Fruit fly (Drosophila melanogaster) whole organism, embryonic: ENCODE results near the gene CG32260.
A peak's percentile ranks its signal among the peaks of the same experiment; 100 is the strongest.

Source experiments
- Asciz ChIP-seq: fragments of 200-800 bp; sonication (Bioruptor generic); optimal IDR thresholded peaks from 2 replicates; lab custom pipeline; 2017; ENCODE audit warnings: missing biosample characterization, mild to moderate bottlenecking, missing genetic modification characterization, missing genetic modification reagents
- B-H2 ChIP-seq: fragments of 200-800 bp; sonication (Bioruptor generic); optimal IDR thresholded peaks from 2 replicates; lab custom pipeline; 2018; ENCODE audit warnings: missing biosample characterization, mild to moderate bottlenecking, missing genetic modification characterization
- CG10321 ChIP-seq: fragments of 200-800 bp; sonication (Bioruptor generic); IDR thresholded peaks from 2 replicates; pipeline ENCODE4 v1.3.6; 2022; ENCODE audit warnings: missing biosample characterization, missing genetic modification characterization
- CG12659 ChIP-seq: fragments of 200-800 bp; sonication (Bioruptor generic); optimal IDR thresholded peaks from 3 replicates; lab custom pipeline; 2017; ENCODE audit warnings: mild to moderate bottlenecking, missing biosample characterization, missing genetic modification reagents, missing genetic modification characterization
- CG14441 ChIP-seq: fragments of 200-800 bp; sonication (Bioruptor generic); IDR thresholded peaks from 2 replicates; pipeline ENCODE4 v1.3.6; 2022; ENCODE audit warnings: missing biosample characterization, missing genetic modification characterization
- CG14710 ChIP-seq: fragments of 200-800 bp; sonication (Bioruptor generic); optimal IDR thresholded peaks from 3 replicates; lab custom pipeline; 2019; ENCODE audit warnings: missing biosample characterization, mild to moderate bottlenecking, missing genetic modification characterization, moderate library complexity
- CG15601 ChIP-seq: fragments of 200-800 bp; sonication (Bioruptor generic); optimal IDR thresholded peaks from 3 replicates; lab custom pipeline; 2019; ENCODE audit warnings: missing biosample characterization, mild to moderate bottlenecking, missing genetic modification characterization, moderate library complexity
- CG17912 ChIP-seq: fragments of 200-800 bp; sonication (Bioruptor generic); optimal IDR thresholded peaks from 2 replicates; lab custom pipeline; 2018; ENCODE audit warnings: missing biosample characterization, mild to moderate bottlenecking, missing genetic modification characterization
- CG1832 ChIP-seq: fragments of 200-800 bp; sonication (Bioruptor generic); optimal IDR thresholded peaks from 2 replicates; lab custom pipeline; 2017; ENCODE audit warnings: missing biosample characterization, mild to moderate bottlenecking, missing genetic modification characterization, inconsistent platforms
- CG2116 ChIP-seq: fragments of 200-800 bp; sonication (Bioruptor generic); optimal IDR thresholded peaks from 3 replicates; lab custom pipeline; 2018; ENCODE audit warnings: missing biosample characterization, mild to moderate bottlenecking, missing genetic modification characterization
- CG2199 ChIP-seq: fragments of 200-800 bp; sonication (Bioruptor generic); IDR thresholded peaks from 3 replicates; pipeline ENCODE4 v1.3.6; 2022; ENCODE audit warnings: missing biosample characterization, missing genetic modification characterization
- CG2889 ChIP-seq: fragments of 200-800 bp; sonication (Bioruptor generic); IDR thresholded peaks from 3 replicates; pipeline ENCODE4 v1.3.6; 2022; ENCODE audit warnings: missing biosample characterization, missing genetic modification characterization
- CG3163 ChIP-seq: fragments of 200-800 bp; sonication (Bioruptor generic); optimal IDR thresholded peaks from 3 replicates; lab custom pipeline; 2016; ENCODE audit warnings: missing biosample characterization, missing genetic modification characterization
- CG32532 ChIP-seq: fragments of 200-800 bp; sonication (Bioruptor generic); IDR thresholded peaks from 2 replicates; pipeline ENCODE4 v1.3.6; 2022; ENCODE audit warnings: missing biosample characterization, missing genetic modification characterization
- CG4360 ChIP-seq: fragments of 200-800 bp; sonication (Bioruptor generic); IDR thresholded peaks from 2 replicates; pipeline ENCODE4 v1.3.6; 2022; ENCODE audit warnings: missing biosample characterization, missing genetic modification characterization
- CG4854 ChIP-seq: fragments of 200-800 bp; sonication (Bioruptor generic); optimal IDR thresholded peaks from 2 replicates; lab custom pipeline; 2016; ENCODE audit warnings: missing biosample characterization, missing genetic modification characterization, inconsistent platforms
- CG6175 ChIP-seq: fragments of 200-800 bp; sonication (Bioruptor generic); IDR thresholded peaks from 3 replicates; pipeline ENCODE4 v1.3.6; 2022; ENCODE audit warnings: missing biosample characterization, missing genetic modification characterization
- CG7745 ChIP-seq: fragments of 200-800 bp; sonication (Bioruptor generic); optimal IDR thresholded peaks from 2 replicates; lab custom pipeline; 2018; ENCODE audit warnings: missing biosample characterization, mild to moderate bottlenecking, missing genetic modification characterization, moderate library complexity
- CG8359 ChIP-seq: fragments of 200-800 bp; sonication (Bioruptor generic); optimal IDR thresholded peaks from 2 replicates; lab custom pipeline; 2017; ENCODE audit warnings: missing biosample characterization, mild to moderate bottlenecking, missing genetic modification characterization, borderline replicate concordance
- CG9932 ChIP-seq: fragments of 200-800 bp; sonication (Bioruptor generic); IDR thresholded peaks from 2 replicates; pipeline ENCODE4 v1.3.6; 2022; ENCODE audit warnings: missing biosample characterization, missing genetic modification characterization
- CHES-1-like ChIP-seq: fragments of 200-800 bp; sonication (Bioruptor generic); optimal IDR thresholded peaks from 2 replicates; lab custom pipeline; 2016; ENCODE audit warnings: missing biosample characterization, missing genetic modification characterization
- CrebB ChIP-seq: fragments of 200-800 bp; sonication (Bioruptor generic); optimal IDR thresholded peaks from 3 replicates; lab custom pipeline; 2018; ENCODE audit warnings: missing biosample characterization, mild to moderate bottlenecking, missing genetic modification characterization
- D ChIP-seq, 2 experiments: fragments of 200-800 bp in 1 of 2; fragments of >200 bp in 1 of 2; sonication (Bioruptor generic) in 1 of 2; optimal IDR thresholded peaks; 2 replicates in 1 of 2; 3 replicates in 1 of 2; lab custom pipeline; 2017; ENCODE audit warnings: mild to moderate bottlenecking in 1 of 2, missing biosample characterization in 1 of 2, missing genetic modification characterization in 1 of 2, missing genetic modification reagents in 1 of 2
- Dad ChIP-seq: fragments of 200-800 bp; sonication (Bioruptor generic); optimal IDR thresholded peaks from 3 replicates; lab custom pipeline; 2016; ENCODE audit warnings: missing biosample characterization, missing genetic modification characterization
- Dp ChIP-seq: fragments of 200-800 bp; sonication (Bioruptor generic); optimal IDR thresholded peaks from 2 replicates; lab custom pipeline; 2018; ENCODE audit warnings: missing biosample characterization, mild to moderate bottlenecking, missing genetic modification characterization, moderate library complexity
- HLH3B ChIP-seq: fragments of 200-800 bp; sonication (Bioruptor generic); IDR thresholded peaks from 2 replicates; pipeline ENCODE4 v1.3.6; 2022; ENCODE audit warnings: missing biosample characterization, missing genetic modification characterization
- Hey ChIP-seq: fragments of 200-800 bp; sonication (Bioruptor generic); optimal IDR thresholded peaks from 3 replicates; lab custom pipeline; 2018; ENCODE audit warnings: missing biosample characterization, mild to moderate bottlenecking, missing genetic modification characterization
- Hmx ChIP-seq: fragments of 200-800 bp; sonication (Bioruptor generic); optimal IDR thresholded peaks from 2 replicates; lab custom pipeline; 2016; ENCODE audit warnings: missing biosample characterization, missing genetic modification characterization
- MBD-R2 ChIP-seq: fragments of 200-800 bp; sonication (Bioruptor generic); IDR thresholded peaks from 2 replicates; pipeline ENCODE4 v1.3.6; 2022; ENCODE audit warnings: missing biosample characterization, missing genetic modification characterization
- PHDP ChIP-seq: fragments of 200-800 bp; sonication (Bioruptor generic); optimal IDR thresholded peaks from 3 replicates; lab custom pipeline; 2018; ENCODE audit warnings: missing biosample characterization, mild to moderate bottlenecking, missing genetic modification characterization, moderate library complexity
- Poxn ChIP-seq: fragments of 200-800 bp; sonication (Bioruptor generic); IDR thresholded peaks from 2 replicates; pipeline ENCODE4 v1.3.6; 2022; ENCODE audit warnings: missing biosample characterization, missing genetic modification characterization
- Ptx1 ChIP-seq: fragments of 200-800 bp; sonication (Bioruptor generic); IDR thresholded peaks from 2 replicates; pipeline ENCODE4 v1.3.6; 2022; ENCODE audit warnings: missing biosample characterization, missing genetic modification characterization
- Usf ChIP-seq: fragments of 200-800 bp; sonication (Bioruptor generic); optimal IDR thresholded peaks from 2 replicates; lab custom pipeline; 2017; ENCODE audit warnings: missing genotype, missing biosample characterization, missing genetic modification characterization
- ara ChIP-seq: fragments of 200-800 bp; sonication (Bioruptor generic); IDR thresholded peaks from 2 replicates; pipeline ENCODE4 v1.3.6; 2022; ENCODE audit warnings: missing biosample characterization, missing genetic modification characterization
- ash1 ChIP-seq: fragments of 200-800 bp; sonication (Bioruptor generic); optimal IDR thresholded peaks from 2 replicates; lab custom pipeline; 2018; ENCODE audit warnings: missing biosample characterization, mild to moderate bottlenecking, missing genetic modification characterization
- corto ChIP-seq: fragments of 200-800 bp; sonication (Bioruptor generic); optimal IDR thresholded peaks from 2 replicates; lab custom pipeline; 2016; ENCODE audit warnings: missing biosample characterization, mild to moderate bottlenecking, missing genetic modification characterization, moderate library complexity
- dati ChIP-seq: fragments of 200-800 bp; sonication (Bioruptor generic); IDR thresholded peaks from 2 replicates; pipeline ENCODE4 v1.3.6; 2022; ENCODE audit warnings: missing biosample characterization, missing genetic modification characterization
- ems ChIP-seq: fragments of 200-800 bp; sonication (Bioruptor generic); optimal IDR thresholded peaks from 3 replicates; lab custom pipeline; 2016; ENCODE audit warnings: missing biosample characterization, missing genetic modification characterization
- gem ChIP-seq: fragments of 200-800 bp; sonication (Bioruptor generic); optimal IDR thresholded peaks from 2 replicates; lab custom pipeline; 2019; ENCODE audit warnings: missing biosample characterization, mild to moderate bottlenecking, missing genetic modification characterization, moderate library complexity
- jing ChIP-seq: fragments of 200-800 bp; sonication (Bioruptor generic); optimal IDR thresholded peaks from 2 replicates; lab custom pipeline; 2018; ENCODE audit warnings: missing biosample characterization, mild to moderate bottlenecking, missing genetic modification characterization
- lab ChIP-seq: fragments of 200-800 bp; sonication (Bioruptor generic); optimal IDR thresholded peaks from 3 replicates; lab custom pipeline; 2017; ENCODE audit warnings: missing biosample characterization, missing genetic modification characterization, mild to moderate bottlenecking, moderate library complexity, missing genetic modification reagents
- peb ChIP-seq: fragments of 200-800 bp; sonication (Bioruptor generic); IDR thresholded peaks from 2 replicates; pipeline ENCODE4 v1.3.6; 2022; ENCODE audit warnings: missing biosample characterization, missing genetic modification characterization
- repo ChIP-seq: fragments of 200-800 bp; sonication (Bioruptor generic); optimal IDR thresholded peaks from 2 replicates; lab custom pipeline; 2016; ENCODE audit warnings: missing biosample characterization, missing genetic modification characterization
- salm ChIP-seq: fragments of 200-800 bp; sonication (Bioruptor generic); optimal IDR thresholded peaks from 2 replicates; lab custom pipeline; 2018; ENCODE audit warnings: missing biosample characterization, mild to moderate bottlenecking, missing genetic modification characterization
- stc ChIP-seq: fragments of 200-800 bp; sonication (Bioruptor generic); IDR thresholded peaks from 2 replicates; pipeline ENCODE4 v1.3.6; 2022; ENCODE audit warnings: missing biosample characterization, missing genetic modification characterization
- sug ChIP-seq: fragments of 200-800 bp; optimal IDR thresholded peaks from 2 replicates; lab custom pipeline; 2019; ENCODE audit warnings: missing biosample characterization, mild to moderate bottlenecking, missing genetic modification characterization, moderate library complexity
- tap ChIP-seq: fragments of 200-800 bp; optimal IDR thresholded peaks from 3 replicates; lab custom pipeline; 2019; ENCODE audit warnings: missing biosample characterization, mild to moderate bottlenecking, missing genetic modification characterization, moderate library complexity
- tgo ChIP-seq: fragments of 200-800 bp; sonication (Bioruptor generic); IDR thresholded peaks from 3 replicates; pipeline ENCODE4 v1.3.6; 2022; ENCODE audit warnings: missing biosample characterization, missing genetic modification characterization
- toy ChIP-seq: fragments of 200-800 bp; sonication (Bioruptor generic); IDR thresholded peaks from 2 replicates; pipeline ENCODE4 v1.3.6; 2022; ENCODE audit warnings: missing biosample characterization, missing genetic modification characterization
- trh ChIP-seq: fragments of 200-800 bp; sonication (Bioruptor generic); optimal IDR thresholded peaks from 2 replicates; lab custom pipeline; 2016; ENCODE audit warnings: missing biosample characterization, missing genetic modification characterization

The CG32260 gene

dm6 chr3L:4108844-4109494, 33.2 kb upstream of the CG32260 start (continued):
- TF ChIP-seq ash1 (GFP tag; lab: Kevin White, UChicago) (no peak), corto (no peak), PHDP (tag; lab: Kevin White, UChicago) (peak; percentile 75), trh (no peak), ems (GFP tag; lab: Kevin White, UChicago) (peak; percentile 81), lab (GFP tag; lab: Kevin White, UChicago) (peak; percentile 77), MBD-R2 (GFP tag; lab: Robert Waterston, UW) (0 out of 2 replicates have a peak, but pooled peaks have one; percentile 30), toy (GFP tag; lab: Robert Waterston, UW) (no peak), CG2889 (no peak), CG4854 (peak; percentile 71), CHES-1-like (peak; percentile 38), Dp (no peak), CG4360 (GFP tag; lab: Robert Waterston, UW) (no peak), Hey (tag; lab: Kevin White, UChicago) (no peak), HLH3B (GFP tag; lab: Robert Waterston, UW) (peak; percentile 21; the same call in 1 of the 2 replicates), Dad (GFP tag; lab: Kevin White, UChicago) (peak; percentile 52), Poxn (GFP tag; lab: Robert Waterston, UW) (no peak), repo (GFP tag; lab: Kevin White, UChicago) (peak; percentile 33), CG3163 (no peak), CG14710 (tag; lab: Kevin White, UChicago) (peak; percentile 74), Asciz (peak; percentile 73), CG32532 (GFP tag; lab: Robert Waterston, UW) (peak; percentile 59), CG2116 (GFP tag; lab: Kevin White, UChicago) (peak; percentile 23), ara (GFP tag; lab: Robert Waterston, UW) (peak; percentile 64; the same call in 1 of the 2 replicates), CrebB (tag; lab: Kevin White, UChicago) (peak; percentile 49), CG9932 (GFP tag; lab: Robert Waterston, UW) (peak; percentile 58; the same call in 1 of the 2 replicates), CG15601 (peak; percentile 71), CG8359 (GFP tag; lab: Kevin White, UChicago) (peak; percentile 41), CG6175 (0 out of 3 replicates have a peak, but pooled peaks have one; percentile 41), CG2199 (no peak), Usf (GFP tag; lab: Kevin White, UChicago) (peak; percentile 72), jing (GFP tag; lab: Kevin White, UChicago) (no peak), CG12659 (GFP tag; lab: Kevin White, UChicago) (peak; percentile 74), dati (GFP tag; lab: Robert Waterston, UW) (no peak), Ptx1 (GFP tag; lab: Robert Waterston, UW) (peak; percentile 74), CG17912 (no peak), stc (GFP tag; lab: Robert Waterston, UW) (no peak), CG1832 (no peak), CG10321 (GFP tag; lab: Robert Waterston, UW) (no peak), D (optimal IDR thresholded peaks at IDR 0.05; lab: Kevin White, UChicago) (no peak), D (GFP tag; optimal IDR thresholded peaks at IDR 0.05; lab: Kevin White, UChicago) (peak; percentile 81), tgo (GFP tag; lab: Robert Waterston, UW) (peak; percentile 58), CG14441 (GFP tag; lab: Robert Waterston, UW) (peak; percentile 58), peb (GFP tag; lab: Robert Waterston, UW) (no peak), sug (tag; lab: Kevin White, UChicago) (peak; percentile 60), CG7745 (tag; lab: Kevin White, UChicago) (no peak), Hmx (peak; percentile 52), B-H2 (GFP tag; lab: Kevin White, UChicago) (no peak), gem (peak; percentile 82), salm (peak; percentile 46), tap (tag; lab: Kevin White, UChicago) (peak; percentile 61)
